Worm (Caenorhabditis elegans) whole organism, L4/young adult: ENCODE data around the gene mig-32.

Source experiments
- W03F9.2 ChIP-seq: fragments of 150-350 bp; optimal IDR thresholded peaks from 2 replicates; lab custom pipeline; 2014; ENCODE audit warnings: missing biosample characterization, missing genetic modification characterization
- dao-5 ChIP-seq: sonication (generic microtip); optimal IDR thresholded peaks from 2 replicates; lab custom pipeline; 2016; ENCODE audit warnings: missing genotype, missing genetic modification characterization, moderate library complexity, missing compliant biosample characterization
- him-1 ChIP-seq: sonication (generic microtip); optimal IDR thresholded peaks from 2 replicates; lab custom pipeline; 2016; ENCODE audit warnings: missing genotype, missing genetic modification reagents, missing genetic modification characterization, missing compliant biosample characterization

ce11 chrIV:12084587-12084986 lies 7.4 kb downstream of the mig-32 start:
- TF ChIP-seq dao-5, result no peak
- no peak for TF ChIP-seq him-1 (tag; lab: Kevin White, UChicago)
- no peak for TF ChIP-seq W03F9.2 (tag; lab: Kevin White, UChicago)
